Worm (Caenorhabditis elegans) whole organism, L1 larva: Measurements from ENCODE around the gene C16A3.2.

Source experiments
- C34B4.2 ChIP-seq: sonication (generic microtip); optimal IDR thresholded peaks from 2 replicates; lab custom pipeline; 2017; ENCODE audit warnings: mild to moderate bottlenecking, missing genetic modification characterization, missing compliant biosample characterization
- aha-1 ChIP-seq: fragments of 150-350 bp; optimal IDR thresholded peaks from 2 replicates; lab custom pipeline; 2014; ENCODE audit warnings: missing biosample characterization, missing genetic modification characterization
- alr-1 ChIP-seq: fragments of 200-800 bp; sonication (Bioruptor generic); optimal IDR thresholded peaks from 2 replicates; lab custom pipeline; 2018; ENCODE audit warnings: borderline replicate concordance, mild to moderate bottlenecking, missing genetic modification characterization, missing compliant biosample characterization
- aly-2 ChIP-seq: fragments of 150-350 bp; optimal IDR thresholded peaks from 2 replicates; lab custom pipeline; 2014; ENCODE audit warnings: missing biosample characterization, missing genetic modification characterization
- ama-1 ChIP-seq: fragments of 150-350 bp; optimal IDR thresholded peaks from 2 replicates; lab custom pipeline; 2014
- ceh-63 ChIP-seq: fragments of 200-800 bp; sonication (Bioruptor generic); optimal IDR thresholded peaks from 2 replicates; lab custom pipeline; 2018; ENCODE audit warnings: mild to moderate bottlenecking, missing genetic modification characterization, missing compliant biosample characterization
- ceh-8 ChIP-seq: fragments of 200-800 bp; sonication (Bioruptor generic); optimal IDR thresholded peaks from 2 replicates; lab custom pipeline; 2018; ENCODE audit warnings: mild to moderate bottlenecking, missing genetic modification characterization, moderate library complexity, missing compliant biosample characterization
- ceh-82 ChIP-seq, 3 experiments: fragments of 150-350 bp in 1 of 3; sonication (generic microtip) in 2 of 3; optimal IDR thresholded peaks; 2 replicates each; lab custom pipeline; 2014 to 2017; ENCODE audit warnings: missing biosample characterization in 3 of 3, missing genetic modification characterization in 3 of 3
- ceh-88 ChIP-seq: fragments of 200-800 bp; sonication (Bioruptor generic); IDR thresholded peaks from 2 replicates; pipeline ENCODE4 v1.3.6; 2022; ENCODE audit warnings: missing genetic modification characterization, missing compliant biosample characterization
- ceh-90 ChIP-seq: sonication (generic microtip); optimal IDR thresholded peaks from 2 replicates; lab custom pipeline; 2016; ENCODE audit warnings: missing genetic modification characterization, missing compliant biosample characterization
- ces-1 ChIP-seq: fragments of 150-350 bp; optimal IDR thresholded peaks from 2 replicates; lab custom pipeline; 2014; ENCODE audit warnings: missing biosample characterization, missing genetic modification reagents, missing genetic modification characterization
- dsc-1 ChIP-seq: sonication (generic microtip); optimal IDR thresholded peaks from 2 replicates; lab custom pipeline; 2016; ENCODE audit warnings: mild to moderate bottlenecking, missing genetic modification characterization, missing compliant biosample characterization
- efl-1 ChIP-seq, 4 experiments: fragments of 150-350 bp; optimal IDR thresholded peaks in 3 of 4; peaks in 1 of 4; 1 replicate in 1 of 4; 2 replicates in 3 of 4; lab custom pipeline; 2014; ENCODE audit warnings: missing biosample characterization in 2 of 4, missing genetic modification characterization in 2 of 4, missing genetic modification reagents in 2 of 4
- egl-13 ChIP-seq: sonication (generic microtip); optimal IDR thresholded peaks from 2 replicates; lab custom pipeline; 2016; ENCODE audit warnings: missing genotype, missing genetic modification reagents, missing genetic modification characterization, missing compliant biosample characterization
- elt-2 ChIP-seq: sonication (generic microtip); optimal IDR thresholded peaks from 2 replicates; lab custom pipeline; 2016; ENCODE audit warnings: missing genetic modification characterization, mild to moderate bottlenecking, inconsistent platforms, missing compliant biosample characterization, missing genetic modification reagents
- elt-3 ChIP-seq, 6 experiments: fragments of 150-350 bp in 1 of 6; sonication (generic microtip); optimal IDR thresholded peaks; 2 replicates each; lab custom pipeline; 2017 to 2018; ENCODE audit warnings: missing biosample characterization in 6 of 6, missing genetic modification characterization in 6 of 6, inconsistent platforms in 1 of 6
- ets-5 ChIP-seq: fragments of 200-800 bp; sonication (Bioruptor generic); IDR thresholded peaks from 2 replicates; pipeline ENCODE4 v1.3.6; 2022; ENCODE audit warnings: missing genetic modification characterization, missing compliant biosample characterization
- fkh-10 ChIP-seq: sonication (generic microtip); optimal IDR thresholded peaks from 2 replicates; lab custom pipeline; 2017; ENCODE audit warnings: missing biosample characterization, missing genetic modification reagents, missing genetic modification characterization
- fkh-8 ChIP-seq: sonication (generic microtip); optimal IDR thresholded peaks from 2 replicates; lab custom pipeline; 2016; ENCODE audit warnings: mild to moderate bottlenecking, missing genetic modification characterization, missing compliant biosample characterization
- hlh-4 ChIP-seq: sonication (generic microtip); optimal IDR thresholded peaks from 2 replicates; lab custom pipeline; 2016; ENCODE audit warnings: mild to moderate bottlenecking, missing genetic modification characterization, missing compliant biosample characterization
- hpl-2 ChIP-seq: fragments of 150-350 bp; optimal IDR thresholded peaks from 2 replicates; lab custom pipeline; 2014; ENCODE audit warnings: missing biosample characterization, missing genetic modification reagents, missing genetic modification characterization
- irx-1 ChIP-seq: sonication (generic microtip); optimal IDR thresholded peaks from 2 replicates; lab custom pipeline; 2016; ENCODE audit warnings: missing genetic modification characterization, missing compliant biosample characterization
- lin-13 ChIP-seq: fragments of 150-350 bp; optimal IDR thresholded peaks from 2 replicates; lab custom pipeline; 2014; ENCODE audit warnings: missing biosample characterization, missing genetic modification reagents, missing genetic modification characterization
- lin-14 ChIP-seq: fragments of 200-800 bp; sonication (Bioruptor generic); optimal IDR thresholded peaks from 2 replicates; lab custom pipeline; 2018; ENCODE audit warnings: mild to moderate bottlenecking, missing genetic modification characterization, moderate library complexity, missing compliant biosample characterization
- lir-3 ChIP-seq: sonication (generic microtip); optimal IDR thresholded peaks from 2 replicates; lab custom pipeline; 2016; ENCODE audit warnings: mild to moderate bottlenecking, missing genetic modification characterization, moderate library complexity, missing compliant biosample characterization; ENCODE audit not compliant: poor library complexity
- lsy-2 ChIP-seq, 2 experiments: fragments of 150-350 bp; optimal IDR thresholded peaks; 2 replicates each; lab custom pipeline; 2014; ENCODE audit warnings: missing biosample characterization in 2 of 2, missing genetic modification characterization in 2 of 2
- nhr-19 ChIP-seq: fragments of 200-800 bp; sonication (Bioruptor generic); conservative IDR thresholded peaks from 2 replicates; pipeline ENCODE4 v1.3.6; 2022; ENCODE audit warnings: missing genetic modification characterization, missing compliant biosample characterization
- nhr-28 ChIP-seq: fragments of 150-350 bp; optimal IDR thresholded peaks from 2 replicates; lab custom pipeline; 2014; ENCODE audit warnings: missing biosample characterization, missing genetic modification characterization
- nhr-47 ChIP-seq: sonication (generic microtip); optimal IDR thresholded peaks from 2 replicates; lab custom pipeline; 2016; ENCODE audit warnings: mild to moderate bottlenecking, missing genetic modification characterization, moderate library complexity, missing compliant biosample characterization
- nhr-71 ChIP-seq: sonication (generic microtip); optimal IDR thresholded peaks from 2 replicates; lab custom pipeline; 2016; ENCODE audit warnings: mild to moderate bottlenecking, missing genetic modification characterization, moderate library complexity, missing compliant biosample characterization
- nhr-85 ChIP-seq: sonication (generic microtip); peaks from one replicate; lab custom pipeline; 2016; ENCODE audit warnings: missing genetic modification characterization, inconsistent platforms, missing compliant biosample characterization
- pqm-1 ChIP-seq: sonication (generic microtip); optimal IDR thresholded peaks from 3 replicates; lab custom pipeline; 2017; ENCODE audit warnings: missing biosample characterization, missing genetic modification characterization
- sup-37 ChIP-seq: fragments of 200-800 bp; sonication (Bioruptor generic); optimal IDR thresholded peaks from 2 replicates; lab custom pipeline; 2018; ENCODE audit warnings: mild to moderate bottlenecking, missing genetic modification characterization, missing compliant biosample characterization
- swsn-7 ChIP-seq: sonication (generic microtip); optimal IDR thresholded peaks from 2 replicates; lab custom pipeline; 2016; ENCODE audit warnings: missing genetic modification characterization, missing compliant biosample characterization
- tbx-2 ChIP-seq: sonication (generic microtip); optimal IDR thresholded peaks from 2 replicates; lab custom pipeline; 2016; ENCODE audit warnings: missing genetic modification characterization, missing compliant biosample characterization
- tlp-1 ChIP-seq: fragments of 150-350 bp; optimal IDR thresholded peaks from 2 replicates; lab custom pipeline; 2014; ENCODE audit warnings: missing biosample characterization, missing genetic modification characterization
- unc-30 ChIP-seq: sonication (generic microtip); optimal IDR thresholded peaks from 2 replicates; lab custom pipeline; 2017; ENCODE audit warnings: missing biosample characterization, missing genetic modification characterization
- unc-62 ChIP-seq: fragments of 150-350 bp; optimal IDR thresholded peaks from 2 replicates; lab custom pipeline; 2014; ENCODE audit warnings: missing biosample characterization, missing genetic modification reagents, missing genetic modification characterization
- unc-86 ChIP-seq: sonication (generic microtip); optimal IDR thresholded peaks from 2 replicates; lab custom pipeline; 2016; ENCODE audit warnings: missing genetic modification characterization, missing compliant biosample characterization
- unc-98 ChIP-seq: fragments of 200-800 bp; sonication (Bioruptor generic); IDR thresholded peaks from 2 replicates; pipeline ENCODE4 v1.3.6; 2022; ENCODE audit warnings: missing genetic modification characterization, missing compliant biosample characterization
- vab-15 ChIP-seq: sonication (generic microtip); optimal IDR thresholded peaks from 2 replicates; lab custom pipeline; 2017; ENCODE audit warnings: missing genotype, mild to moderate bottlenecking, missing genetic modification characterization, missing compliant biosample characterization
- xbp-1 ChIP-seq: sonication (generic microtip); optimal IDR thresholded peaks from 2 replicates; lab custom pipeline; 2016; ENCODE audit warnings: missing genetic modification characterization, missing compliant biosample characterization
- ztf-11 ChIP-seq, 2 experiments: sonication (generic microtip); optimal IDR thresholded peaks; 2 replicates each; lab custom pipeline; 2016 to 2017; ENCODE audit warnings: missing genetic modification characterization in 2 of 2, missing biosample characterization in 1 of 2, missing compliant biosample characterization in 1 of 2
- ztf-4 ChIP-seq: fragments of 150-350 bp; optimal IDR thresholded peaks from 2 replicates; lab custom pipeline; 2014; ENCODE audit warnings: missing biosample characterization, missing genetic modification characterization

The C16A3.2 gene

ce11 chrIII:6348578-6348977 lies 41.1 kb upstream of the C16A3.2 start (continued):
- TF ChIP-seq nhr-19 (GFP tag; lab: Robert Waterston, UW) (no peak), unc-62 (GFP tag; lab: Kevin White, UChicago) (no peak), fkh-8 (peak; percentile 73), hpl-2 (GFP tag; lab: Kevin White, UChicago) (no peak), lsy-2 (tag; optimal IDR thresholded peaks at IDR 0.05; lab: Kevin White, UChicago) (peak in 1 of 2 experiments; percentile 48), ceh-82 (tag; optimal IDR thresholded peaks at IDR 0.05; lab: Kevin White, UChicago) (peak in 1 of 3 experiments; percentile 7), aha-1 (no peak), efl-1 (optimal IDR thresholded peaks at IDR 0.05; lab: Kevin White, UChicago) (no peak), efl-1 (GFP tag; optimal IDR thresholded peaks at IDR 0.05 in 1 of 2; lab: Kevin White, UChicago) (no peak), pqm-1 (tag; lab: Kevin White, UChicago) (no peak), irx-1 (peak; percentile 46), lin-14 (GFP tag; lab: Kevin White, UChicago) (peak; percentile 82), ama-1 (lab: Kevin White, UChicago) (no peak), lin-13 (GFP tag; lab: Kevin White, UChicago) (no peak), alr-1 (tag; lab: Kevin White, UChicago) (no peak), nhr-28 (tag; lab: Kevin White, UChicago) (no peak), tbx-2 (tag; lab: Kevin White, UChicago) (peak; percentile 57)

DNA sequence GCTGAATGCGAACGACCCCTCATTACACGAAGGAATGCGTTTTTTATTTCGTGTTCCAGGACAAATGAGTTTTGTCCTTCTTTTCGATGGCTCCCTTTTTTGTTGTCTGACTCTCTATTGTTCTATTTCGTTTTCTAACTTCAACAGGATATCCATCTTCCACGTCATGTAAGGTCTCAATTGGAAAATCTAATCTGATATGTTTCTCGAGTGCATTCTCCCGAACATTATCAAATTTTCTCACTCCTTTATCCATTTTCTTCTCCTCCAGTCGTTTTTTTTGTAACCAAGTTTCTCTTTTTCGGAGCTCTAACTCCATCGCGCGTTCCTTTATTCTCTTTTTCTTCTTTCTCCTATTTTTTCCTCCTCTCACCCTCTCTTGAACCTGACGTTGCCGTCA lies 39.2 kb upstream of the C16A3.2 start:
- TF ChIP-seq elt-3 (tag; optimal IDR thresholded peaks at IDR 0.05; lab: Kevin White, UChicago) (no peak), ets-5 (GFP tag; lab: Robert Waterston, UW) (no peak), unc-62 (GFP tag; lab: Kevin White, UChicago) (no peak), lin-14 (GFP tag; lab: Kevin White, UChicago) (peak; percentile 48), ceh-8 (GFP tag; lab: Kevin White, UChicago) (no peak), fkh-10 (peak; percentile 92), irx-1 (no peak), xbp-1 (tag; lab: Kevin White, UChicago) (no peak), elt-2 (tag; lab: Kevin White, UChicago) (no peak), ama-1 (lab: Kevin White, UChicago) (no peak), dsc-1 (no peak), sup-37 (GFP tag; lab: Kevin White, UChicago) (no peak), nhr-71 (tag; lab: Kevin White, UChicago) (no peak)

ce11 chrIII:6351438-6351837 lies 38.2 kb upstream of the C16A3.2 start:
- TF ChIP-seq lin-13 (GFP tag; lab: Kevin White, UChicago), result no peak
- no peak for TF ChIP-seq C34B4.2 (tag; lab: Kevin White, UChicago)
- peak; percentile 20 for TF ChIP-seq nhr-71 (tag; lab: Kevin White, UChicago)
- no peak for TF ChIP-seq ztf-11 (tag; optimal IDR thresholded peaks at IDR 0.05; lab: Kevin White, UChicago)
- TF ChIP-seq tlp-1, result no peak
- TF ChIP-seq ceh-63 (GFP tag; lab: Kevin White, UChicago), result peak; percentile 63
- peak; percentile 70 for TF ChIP-seq lin-14 (GFP tag; lab: Kevin White, UChicago)
- TF ChIP-seq vab-15, result no peak
- peak; percentile 4 for TF ChIP-seq unc-86 (tag; lab: Kevin White, UChicago)

- no peak for TF ChIP-seq ceh-88 (GFP tag; lab: Robert Waterston, UW)
- peak; percentile 5 for TF ChIP-seq dsc-1
- TF ChIP-seq unc-98 (GFP tag; lab: Robert Waterston, UW), result no peak
- TF ChIP-seq hlh-4 (tag; lab: Kevin White, UChicago), result no peak
- TF ChIP-seq unc-86 (tag; lab: Kevin White, UChicago), result peak; percentile 97
- TF ChIP-seq elt-2 (tag; lab: Kevin White, UChicago), result no peak
- peak; percentile 71 for TF ChIP-seq nhr-47
- TF ChIP-seq egl-13 (tag; lab: Kevin White, UChicago), result peak; percentile 83
- TF ChIP-seq tbx-2 (tag; lab: Kevin White, UChicago), result peak; percentile 54
- TF ChIP-seq lsy-2 (tag; optimal IDR thresholded peaks at IDR 0.05; lab: Kevin White, UChicago), result peak; percentile 10 to 24
- peak; percentile 54 for TF ChIP-seq swsn-7 (tag; lab: Kevin White, UChicago)
- peak; percentile 10 for TF ChIP-seq ztf-4
- TF ChIP-seq ces-1 (GFP tag; lab: Kevin White, UChicago), result peak; percentile 21
- peak; percentile 81 for TF ChIP-seq nhr-71 (tag; lab: Kevin White, UChicago)
- TF ChIP-seq aly-2 (tag; lab: Kevin White, UChicago), result no peak
- TF ChIP-seq ama-1 (lab: Kevin White, UChicago), result peak; percentile 27
- TF ChIP-seq nhr-85, result no peak
- TF ChIP-seq lir-3 (tag; lab: Kevin White, UChicago), result peak; percentile 15
- TF ChIP-seq sup-37 (GFP tag; lab: Kevin White, UChicago), result no peak
- peak; percentile 64 for TF ChIP-seq fkh-8
- TF ChIP-seq lin-14 (GFP tag; lab: Kevin White, UChicago), result peak; percentile 85
- peak; percentile 88 for TF ChIP-seq fkh-10
- TF ChIP-seq unc-30 (tag; lab: Kevin White, UChicago), result no peak
- TF ChIP-seq nhr-19 (GFP tag; lab: Robert Waterston, UW), result peak; percentile 18; the same call in 1 of the 2 replicates
- no peak for TF ChIP-seq ceh-90
Measured at ce11 chrIII:6352459-6352858, 37.2 kb upstream of the C16A3.2 start.
